Worm (Caenorhabditis elegans) whole organism, midembryonic: ENCODE measurements around the gene Y43F8C.3.

ENCODE experiments used
- ref-1 ChIP-seq: fragments of 200-800 bp; sonication (Bioruptor generic); conservative IDR thresholded peaks from 2 replicates; pipeline ENCODE4 v1.3.6; 2022; ENCODE audit warnings: missing genetic modification reagents, missing genetic modification characterization, missing compliant biosample characterization
- ztf-23 ChIP-seq: fragments of 200-800 bp; sonication (Bioruptor generic); IDR thresholded peaks from 2 replicates; pipeline ENCODE4 v1.3.6; 2022; ENCODE audit warnings: missing genetic modification reagents, missing genetic modification characterization, missing compliant biosample characterization
- ztf-29 ChIP-seq: fragments of 200-800 bp; sonication (Bioruptor generic); IDR thresholded peaks from 2 replicates; pipeline ENCODE4 v1.3.6; 2022; ENCODE audit warnings: missing genetic modification reagents, missing genetic modification characterization, missing compliant biosample characterization

ce11 chrV:19664574-19664973 is 42.1 kb upstream of the Y43F8C.3 start:
- TF ChIP-seq ztf-23 (no peak), ref-1 (no peak), ztf-29 (GFP tag; lab: Robert Waterston, UW) (0 out of 2 replicates have a peak, but pooled peaks have one; percentile 24)
